Worm (Caenorhabditis elegans) whole organism, L3 larva: ENCODE results near the gene sre-2.

Source experiments
- R02D3.7 ChIP-seq: fragments of 150-350 bp; optimal IDR thresholded peaks from 2 replicates; lab custom pipeline; 2014; ENCODE audit warnings: missing biosample characterization, missing genetic modification characterization
- ceh-9 ChIP-seq: sonication (generic microtip); optimal IDR thresholded peaks from 2 replicates; lab custom pipeline; 2018; ENCODE audit warnings: missing biosample characterization, missing genetic modification characterization
- fkh-10 ChIP-seq: sonication (generic microtip); optimal IDR thresholded peaks from 2 replicates; lab custom pipeline; 2017; ENCODE audit warnings: missing biosample characterization, missing genetic modification reagents, missing genetic modification characterization
- fos-1 ChIP-seq: fragments of 150-350 bp; optimal IDR thresholded peaks from 2 replicates; lab custom pipeline; 2014; ENCODE audit warnings: missing biosample characterization, missing genetic modification characterization
- jun-1 ChIP-seq: fragments of 150-350 bp; optimal IDR thresholded peaks from 2 replicates; lab custom pipeline; 2014; ENCODE audit warnings: missing biosample characterization, missing genetic modification reagents, missing genetic modification characterization
- lin-39 ChIP-seq: fragments of 150-350 bp; optimal IDR thresholded peaks from 2 replicates; lab custom pipeline; 2018; ENCODE audit warnings: missing biosample characterization, missing genetic modification reagents, missing genetic modification characterization
- nhr-11 ChIP-seq: fragments of 150-350 bp; optimal IDR thresholded peaks from 2 replicates; lab custom pipeline; 2014; ENCODE audit warnings: missing biosample characterization, missing genetic modification characterization
- nhr-77 ChIP-seq: fragments of 150-350 bp; optimal IDR thresholded peaks from 2 replicates; lab custom pipeline; 2014; ENCODE audit warnings: missing biosample characterization, missing genetic modification characterization
- pha-4 ChIP-seq: fragments of 150-350 bp; optimal IDR thresholded peaks from 2 replicates; lab custom pipeline; 2014; ENCODE audit warnings: missing biosample characterization, missing genetic modification reagents, missing genetic modification characterization
- snpc-4 ChIP-seq: fragments of 150-350 bp; optimal IDR thresholded peaks from 2 replicates; lab custom pipeline; 2014; ENCODE audit warnings: missing biosample characterization, missing genetic modification characterization
- unc-62 ChIP-seq: fragments of 150-350 bp; sonication (generic microtip); optimal IDR thresholded peaks from 4 replicates; lab custom pipeline; 2014; ENCODE audit warnings: missing biosample characterization, missing genetic modification reagents, missing genetic modification characterization

DNA sequence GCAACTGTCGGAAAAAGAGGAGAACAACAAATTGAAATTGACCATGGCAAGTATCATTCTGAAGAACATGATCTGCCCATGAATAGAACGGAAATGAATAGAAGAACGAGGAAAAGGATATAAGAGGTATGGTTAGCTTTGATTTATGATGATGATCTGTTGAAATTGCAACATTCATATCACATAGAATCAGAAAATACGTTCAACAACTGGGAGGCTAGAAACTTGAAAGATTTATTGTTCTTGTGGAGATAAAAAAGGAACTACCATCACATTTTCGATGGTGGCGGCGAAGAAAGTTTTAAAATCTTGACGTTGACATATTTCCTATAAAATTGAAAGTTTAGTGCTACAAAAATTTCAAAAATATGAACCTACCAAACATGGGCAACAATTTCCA lies 8.7 kb downstream of the sre-2 start:
- no peak for TF ChIP-seq fkh-10 (GFP tag; lab: Kevin White, UChicago)
- TF ChIP-seq lin-39 (tag; lab: Kevin White, UChicago) = no peak
- TF ChIP-seq nhr-11 (tag; lab: Kevin White, UChicago) = no peak
- no peak for TF ChIP-seq R02D3.7 (tag; lab: Kevin White, UChicago)
- TF ChIP-seq snpc-4 = no peak
- no peak for TF ChIP-seq jun-1 (tag; lab: Kevin White, UChicago)
- TF ChIP-seq fos-1 = no peak
- TF ChIP-seq nhr-77 (tag; lab: Kevin White, UChicago) = no peak
- no peak for TF ChIP-seq pha-4 (tag; lab: Kevin White, UChicago)
- TF ChIP-seq ceh-9 (tag; lab: Kevin White, UChicago) = no peak
- TF ChIP-seq unc-62 = no peak
